Fruit fly (Drosophila melanogaster): ENCODE results near the gene CG15468.

The CG15468 gene

dm6 chrX:4938986-4939385, 21.9 kb downstream of the CG15468 start, which contains the start of gene Ptp4E (continued):
- TF ChIP-seq CG5953 (GFP tag; IDR thresholded peaks at IDR 0.05) (no peak), ash1 (GFP tag; optimal IDR thresholded peaks at IDR 0.05) (no peak), CG31365 (tag; optimal IDR thresholded peaks at IDR 0.05) (no peak), CG2875 (GFP tag; optimal IDR thresholded peaks at IDR 0.05) (no peak), CG12942 (GFP tag; optimal IDR thresholded peaks at IDR 0.05) (no peak), CG10565 (GFP tag; optimal IDR thresholded peaks at IDR 0.05) (no peak), sob (GFP tag; IDR thresholded peaks at IDR 0.05) (no peak), zf30C (GFP tag; optimal IDR thresholded peaks at IDR 0.05) (no peak), CoRest (tag; optimal IDR thresholded peaks at IDR 0.05) (no peak), tio (GFP tag; optimal IDR thresholded peaks at IDR 0.05) (no peak), CG33213 (GFP tag; optimal IDR thresholded peaks at IDR 0.05) (peak; percentile 34), sima (GFP tag; optimal IDR thresholded peaks at IDR 0.05) (no peak), vvl (GFP tag; IDR thresholded peaks at IDR 0.05) (no peak), Xrp1 (GFP tag; IDR thresholded peaks at IDR 0.05) (no peak), CG11560 (tag; IDR thresholded peaks at IDR 0.05) (no peak), tap (tag; optimal IDR thresholded peaks at IDR 0.05) (no peak), Hr3 (GFP tag; optimal IDR thresholded peaks at IDR 0.05) (no peak), grn (GFP tag; optimal IDR thresholded peaks at IDR 0.05) (no peak), Spps (tag; optimal IDR thresholded peaks at IDR 0.05) (no peak), CG9817 (tag; optimal IDR thresholded peaks at IDR 0.05) (no peak), gfzf (GFP tag; optimal IDR thresholded peaks at IDR 0.05) (peak; percentile 62), CG12391 (tag; optimal IDR thresholded peaks at IDR 0.05) (no peak), CG1529 (GFP tag; optimal IDR thresholded peaks at IDR 0.05) (no peak), CG14965 (GFP tag; optimal IDR thresholded peaks at IDR 0.05; ENCODE audit: borderline replicate concordance) (no peak), luna (GFP tag; optimal IDR thresholded peaks at IDR 0.05) (no peak), CG16779 (GFP tag; IDR thresholded peaks at IDR 0.05) (no peak), Trl (optimal IDR thresholded peaks at IDR 0.05) (no peak), Trl (GFP tag; optimal IDR thresholded peaks at IDR 0.05) (no peak), Dll (GFP tag; IDR thresholded peaks at IDR 0.05; ENCODE audit: partially characterized antibody) (no peak), Tbp (GFP tag; optimal IDR thresholded peaks at IDR 0.05) (no peak), CG13287 (GFP tag; IDR thresholded peaks at IDR 0.05; ENCODE audit: partially characterized antibody) (no peak), shn (GFP tag; optimal IDR thresholded peaks at IDR 0.05) (no peak), her (GFP tag; optimal IDR thresholded peaks at IDR 0.05) (no peak), Lhr (GFP tag; optimal IDR thresholded peaks at IDR 0.05) (no peak), Sox100B (GFP tag; optimal IDR thresholded peaks at IDR 0.05) (no peak), yki (optimal IDR thresholded peaks at IDR 0.05) (no peak), ssp (GFP tag; IDR thresholded peaks at IDR 0.05) (no peak), CG7987 (GFP tag; optimal IDR thresholded peaks at IDR 0.05) (peak; percentile 12), Lpt (GFP tag; optimal IDR thresholded peaks at IDR 0.05) (no peak), zen (tag; optimal IDR thresholded peaks at IDR 0.05) (no peak), nerfin-2 (GFP tag; IDR thresholded peaks at IDR 0.05; ENCODE audit: partially characterized antibody) (no peak), CG3163 (GFP tag; optimal IDR thresholded peaks at IDR 0.05) (no peak), CG11085 (GFP tag; IDR thresholded peaks at IDR 0.05) (no peak), CG6765 (GFP tag; optimal IDR thresholded peaks at IDR 0.05) (no peak), stwl (tag; optimal IDR thresholded peaks at IDR 0.05) (peak; percentile 21), nau (GFP tag; optimal IDR thresholded peaks at IDR 0.05) (no peak), hth (optimal IDR thresholded peaks at IDR 0.05) (no peak), CG3281 (GFP tag; optimal IDR thresholded peaks at IDR 0.05) (peak; percentile 8), ind (GFP tag; optimal IDR thresholded peaks at IDR 0.05) (no peak), CG15269 (tag; optimal IDR thresholded peaks at IDR 0.05) (no peak), trem (tag; optimal IDR thresholded peaks at IDR 0.05) (no peak), CG14667 (GFP tag; IDR thresholded peaks at IDR 0.05) (no peak), ham (GFP tag; IDR thresholded peaks at IDR 0.05) (no peak)

All from whole organism, embryonic.